Fruit fly (Drosophila melanogaster) whole organism, embryonic: ENCODE data around the gene CG5382.

Experiments
- Bgb ChIP-seq: fragments of 200-800 bp; sonication (Bioruptor generic); IDR thresholded peaks from 2 replicates; pipeline ENCODE4 v1.3.6; 2022; ENCODE audit warnings: missing biosample characterization, missing genetic modification characterization; ENCODE audit not compliant: partially characterized antibody
- CG11560 ChIP-seq: fragments of 200-800 bp; sonication (Bioruptor generic); IDR thresholded peaks from 3 replicates; pipeline ENCODE4 v1.3.6; 2022; ENCODE audit warnings: missing biosample characterization, missing genetic modification characterization
- CG11695 ChIP-seq: fragments of 200-800 bp; sonication (Bioruptor generic); IDR thresholded peaks from 3 replicates; pipeline ENCODE4 v1.3.6; 2022; ENCODE audit warnings: missing biosample characterization, missing genetic modification characterization
- CG11723 ChIP-seq: fragments of 200-800 bp; sonication (Bioruptor generic); optimal IDR thresholded peaks from 2 replicates; lab custom pipeline; 2017; ENCODE audit warnings: missing biosample characterization, mild to moderate bottlenecking, missing genetic modification characterization
- CG12769 ChIP-seq: fragments of 200-800 bp; sonication (Bioruptor generic); optimal IDR thresholded peaks from 2 replicates; lab custom pipeline; 2019; ENCODE audit warnings: missing biosample characterization, mild to moderate bottlenecking, missing genetic modification characterization, moderate library complexity
- CG13624 ChIP-seq: fragments of 200-800 bp; sonication (Bioruptor generic); optimal IDR thresholded peaks from 2 replicates; lab custom pipeline; 2016; ENCODE audit warnings: missing biosample characterization, missing genetic modification characterization
- CG17361 ChIP-seq: fragments of 200-800 bp; sonication (Bioruptor generic); IDR thresholded peaks from 3 replicates; pipeline ENCODE4 v1.3.6; 2022; ENCODE audit warnings: missing biosample characterization, missing genetic modification characterization
- CG1832 ChIP-seq: fragments of 200-800 bp; sonication (Bioruptor generic); optimal IDR thresholded peaks from 2 replicates; lab custom pipeline; 2017; ENCODE audit warnings: missing biosample characterization, mild to moderate bottlenecking, missing genetic modification characterization, inconsistent platforms
- CG2116 ChIP-seq: fragments of 200-800 bp; sonication (Bioruptor generic); optimal IDR thresholded peaks from 3 replicates; lab custom pipeline; 2018; ENCODE audit warnings: missing biosample characterization, mild to moderate bottlenecking, missing genetic modification characterization
- CG2202 ChIP-seq: fragments of 200-800 bp; sonication (Bioruptor generic); optimal IDR thresholded peaks from 2 replicates; lab custom pipeline; 2018; ENCODE audit warnings: missing biosample characterization, mild to moderate bottlenecking, missing genetic modification characterization
- CG3163 ChIP-seq: fragments of 200-800 bp; sonication (Bioruptor generic); optimal IDR thresholded peaks from 3 replicates; lab custom pipeline; 2016; ENCODE audit warnings: missing biosample characterization, missing genetic modification characterization
- CG32767 ChIP-seq: fragments of 200-800 bp; sonication (Bioruptor generic); IDR thresholded peaks from 2 replicates; pipeline ENCODE4 v1.3.6; 2022; ENCODE audit warnings: missing biosample characterization, missing genetic modification characterization
- CG4730 ChIP-seq: fragments of 200-800 bp; sonication (Bioruptor generic); IDR thresholded peaks from 2 replicates; pipeline ENCODE4 v1.3.6; 2022; ENCODE audit warnings: missing biosample characterization, missing genetic modification characterization
- CG6175 ChIP-seq: fragments of 200-800 bp; sonication (Bioruptor generic); IDR thresholded peaks from 3 replicates; pipeline ENCODE4 v1.3.6; 2022; ENCODE audit warnings: missing biosample characterization, missing genetic modification characterization
- CG8478 ChIP-seq: fragments of >200 bp; optimal IDR thresholded peaks from 2 replicates; lab custom pipeline; 2018
- CG9437 ChIP-seq: fragments of 200-800 bp; sonication (Bioruptor generic); optimal IDR thresholded peaks from 2 replicates; lab custom pipeline; 2018; ENCODE audit warnings: missing biosample characterization, mild to moderate bottlenecking, missing genetic modification characterization
- CG9817 ChIP-seq: fragments of 200-800 bp; sonication (Bioruptor generic); optimal IDR thresholded peaks from 2 replicates; lab custom pipeline; 2018; ENCODE audit warnings: missing biosample characterization, mild to moderate bottlenecking, missing genetic modification characterization, moderate library complexity
- CG9876 ChIP-seq: fragments of 200-800 bp; sonication (Bioruptor generic); optimal IDR thresholded peaks from 2 replicates; lab custom pipeline; 2016; ENCODE audit warnings: missing biosample characterization, missing genetic modification characterization
- CG9932 ChIP-seq: fragments of 200-800 bp; sonication (Bioruptor generic); IDR thresholded peaks from 2 replicates; pipeline ENCODE4 v1.3.6; 2022; ENCODE audit warnings: missing biosample characterization, missing genetic modification characterization
- CTCF ChIP-seq: fragments of 200-800 bp; sonication (Bioruptor generic); optimal IDR thresholded peaks from 2 replicates; lab custom pipeline; 2017; ENCODE audit warnings: missing biosample characterization, mild to moderate bottlenecking, missing genetic modification characterization, moderate library complexity
- Chrac-16 ChIP-seq: fragments of 200-800 bp; sonication (Bioruptor generic); optimal IDR thresholded peaks from 3 replicates; lab custom pipeline; 2016; ENCODE audit warnings: missing biosample characterization, missing genetic modification characterization
- D ChIP-seq, 2 experiments: fragments of 200-800 bp in 1 of 2; fragments of >200 bp in 1 of 2; sonication (Bioruptor generic) in 1 of 2; optimal IDR thresholded peaks; 2 replicates in 1 of 2; 3 replicates in 1 of 2; lab custom pipeline; 2017; ENCODE audit warnings: mild to moderate bottlenecking in 1 of 2, missing biosample characterization in 1 of 2, missing genetic modification characterization in 1 of 2, missing genetic modification reagents in 1 of 2
- D19A ChIP-seq: fragments of 200-800 bp; optimal IDR thresholded peaks from 3 replicates; lab custom pipeline; 2019; ENCODE audit warnings: missing biosample characterization, mild to moderate bottlenecking, missing genetic modification characterization, moderate library complexity
- Doc3 ChIP-seq: fragments of 200-800 bp; sonication (Bioruptor generic); IDR thresholded peaks from 3 replicates; pipeline ENCODE4 v1.3.6; 2022; ENCODE audit warnings: missing biosample characterization, missing genetic modification characterization; ENCODE audit not compliant: partially characterized antibody
- HLH54F ChIP-seq: fragments of 200-800 bp; sonication (Bioruptor generic); optimal IDR thresholded peaks from 3 replicates; lab custom pipeline; 2016; ENCODE audit warnings: missing biosample characterization, missing genetic modification characterization
- Hey ChIP-seq: fragments of 200-800 bp; sonication (Bioruptor generic); optimal IDR thresholded peaks from 3 replicates; lab custom pipeline; 2018; ENCODE audit warnings: missing biosample characterization, mild to moderate bottlenecking, missing genetic modification characterization
- Mad ChIP-seq: fragments of 200-800 bp; sonication (Bioruptor generic); optimal IDR thresholded peaks from 2 replicates; lab custom pipeline; 2016; ENCODE audit warnings: missing biosample characterization, missing genetic modification characterization
- NC2α ChIP-seq: fragments of 200-800 bp; sonication (Bioruptor generic); optimal IDR thresholded peaks from 2 replicates; lab custom pipeline; 2016; ENCODE audit warnings: missing biosample characterization, missing genetic modification characterization
- NK7.1 ChIP-seq: fragments of 200-800 bp; sonication (Bioruptor generic); optimal IDR thresholded peaks from 3 replicates; lab custom pipeline; 2016; ENCODE audit warnings: missing biosample characterization, missing genetic modification characterization
- Oli ChIP-seq: fragments of 200-800 bp; sonication (Bioruptor generic); optimal IDR thresholded peaks from 2 replicates; lab custom pipeline; 2018; ENCODE audit warnings: missing biosample characterization, mild to moderate bottlenecking, missing genetic modification characterization, moderate library complexity
- Sin3A ChIP-seq: fragments of >200 bp; optimal IDR thresholded peaks from 2 replicates; lab custom pipeline; 2018
- Usf ChIP-seq: fragments of 200-800 bp; sonication (Bioruptor generic); optimal IDR thresholded peaks from 2 replicates; lab custom pipeline; 2017; ENCODE audit warnings: missing genotype, missing biosample characterization, missing genetic modification characterization
- ap ChIP-seq: fragments of 200-800 bp; sonication (Bioruptor generic); IDR thresholded peaks from 2 replicates; pipeline ENCODE4 v1.3.6; 2022; ENCODE audit warnings: missing biosample characterization, missing genetic modification characterization
- chm ChIP-seq: fragments of 200-800 bp; sonication (Bioruptor generic); IDR thresholded peaks from 2 replicates; pipeline ENCODE4 v1.3.6; 2022; ENCODE audit warnings: missing biosample characterization, missing genetic modification characterization
- dan ChIP-seq: fragments of 200-800 bp; sonication (Bioruptor generic); IDR thresholded peaks from 2 replicates; pipeline ENCODE4 v1.3.6; 2022; ENCODE audit warnings: missing biosample characterization, missing genetic modification characterization
- dmrt99B ChIP-seq: fragments of 200-800 bp; sonication (Bioruptor generic); optimal IDR thresholded peaks from 2 replicates; lab custom pipeline; 2018; ENCODE audit warnings: missing biosample characterization, mild to moderate bottlenecking, missing genetic modification characterization, moderate library complexity
- fd102C ChIP-seq: fragments of 200-800 bp; sonication (Bioruptor generic); optimal IDR thresholded peaks from 2 replicates; lab custom pipeline; 2018; ENCODE audit warnings: missing biosample characterization, mild to moderate bottlenecking, missing genetic modification characterization, moderate library complexity
- grn ChIP-seq: fragments of 200-800 bp; sonication (Bioruptor generic); optimal IDR thresholded peaks from 3 replicates; lab custom pipeline; 2017; ENCODE audit warnings: missing biosample characterization, missing genetic modification characterization
- her ChIP-seq: fragments of 200-800 bp; sonication (Bioruptor generic); optimal IDR thresholded peaks from 2 replicates; lab custom pipeline; 2016; ENCODE audit warnings: missing biosample characterization, missing genetic modification characterization
- insv ChIP-seq, 2 experiments: fragments of 200-800 bp; sonication (Bioruptor generic); optimal IDR thresholded peaks; 3 replicates each; lab custom pipeline; 2016 to 2018; ENCODE audit warnings: missing biosample characterization in 2 of 2, missing genetic modification characterization in 2 of 2
- kah ChIP-seq: fragments of 200-800 bp; sonication (Bioruptor generic); optimal IDR thresholded peaks from 2 replicates; lab custom pipeline; 2018; ENCODE audit warnings: missing biosample characterization, mild to moderate bottlenecking, missing genetic modification characterization
- nau ChIP-seq: fragments of 200-800 bp; sonication (Bioruptor generic); optimal IDR thresholded peaks from 3 replicates; lab custom pipeline; 2017; ENCODE audit warnings: missing biosample characterization, mild to moderate bottlenecking, missing genetic modification characterization, missing genetic modification reagents
- p53 ChIP-seq: fragments of 200-800 bp; sonication (Bioruptor generic); optimal IDR thresholded peaks from 2 replicates; lab custom pipeline; 2016; ENCODE audit warnings: missing biosample characterization, missing genetic modification characterization
- peb ChIP-seq: fragments of 200-800 bp; sonication (Bioruptor generic); IDR thresholded peaks from 2 replicates; pipeline ENCODE4 v1.3.6; 2022; ENCODE audit warnings: missing biosample characterization, missing genetic modification characterization
- phol ChIP-seq: fragments of 200-800 bp; sonication (Bioruptor generic); optimal IDR thresholded peaks from 3 replicates; lab custom pipeline; 2018; ENCODE audit warnings: missing biosample characterization, mild to moderate bottlenecking, missing genetic modification characterization, moderate library complexity
- pum ChIP-seq: fragments of 200-800 bp; sonication (Bioruptor generic); optimal IDR thresholded peaks from 2 replicates; lab custom pipeline; 2016; ENCODE audit warnings: missing biosample characterization, missing genetic modification characterization
- stwl ChIP-seq: fragments of 200-800 bp; sonication (Bioruptor generic); optimal IDR thresholded peaks from 3 replicates; lab custom pipeline; 2018; ENCODE audit warnings: missing biosample characterization, mild to moderate bottlenecking, missing genetic modification characterization, moderate library complexity
- tna ChIP-seq: fragments of 200-800 bp; sonication (Bioruptor generic); IDR thresholded peaks from 2 replicates; pipeline ENCODE4 v1.3.6; 2022; ENCODE audit warnings: missing biosample characterization, missing genetic modification characterization; ENCODE audit not compliant: partially characterized antibody
- vvl ChIP-seq: fragments of 200-800 bp; sonication (Bioruptor generic); IDR thresholded peaks from 2 replicates; pipeline ENCODE4 v1.3.6; 2022; ENCODE audit warnings: missing biosample characterization, missing genetic modification characterization
- zen2 ChIP-seq: fragments of 200-800 bp; sonication (Bioruptor generic); IDR thresholded peaks from 3 replicates; pipeline ENCODE4 v1.3.6; 2022; ENCODE audit warnings: missing biosample characterization, missing genetic modification characterization; ENCODE audit not compliant: partially characterized antibody

Gene CG5382

dm6 chr3R:22410537-22411360 lies 45.0 kb upstream of the CG5382 start, which contains the start of the genes CG13850 and lqfR (continued):
- no peak for TF ChIP-seq D19A
- TF ChIP-seq CG4730 (GFP tag; lab: Robert Waterston, UW) = no peak
- no peak for TF ChIP-seq peb (GFP tag; lab: Robert Waterston, UW)
- TF ChIP-seq Bgb (GFP tag; lab: Robert Waterston, UW) = no peak
- TF ChIP-seq tna = no peak
- peak; percentile 52 for TF ChIP-seq her (GFP tag; lab: Kevin White, UChicago)
- TF ChIP-seq p53 (GFP tag; lab: Kevin White, UChicago) = no peak
- peak; percentile 80 for TF ChIP-seq Sin3A
- TF ChIP-seq CG11560 (tag; lab: Robert Waterston, UW) = no peak; the same call in 2 of the 3 replicates
- TF ChIP-seq ap (GFP tag; lab: Robert Waterston, UW) = no peak
- peak; percentile 59 for TF ChIP-seq CG3163 (GFP tag; lab: Kevin White, UChicago)
- no peak for TF ChIP-seq CG11695 (GFP tag; lab: Robert Waterston, UW)
- no peak for TF ChIP-seq fd102C
- no peak for TF ChIP-seq CG1832 (GFP tag; lab: Kevin White, UChicago)
- peak; percentile 78 for TF ChIP-seq CG9876 (GFP tag; lab: Kevin White, UChicago)
- peak; percentile 81 for TF ChIP-seq CG13624 (GFP tag; lab: Kevin White, UChicago)
- peak; percentile 61 for TF ChIP-seq CG2116
- TF ChIP-seq Chrac-16 (GFP tag; lab: Kevin White, UChicago) = peak; percentile 76
- TF ChIP-seq zen2 (GFP tag; lab: Robert Waterston, UW) = no peak
- peak; percentile 78 for TF ChIP-seq pum (GFP tag; lab: Kevin White, UChicago)
- TF ChIP-seq HLH54F = peak; percentile 90
- TF ChIP-seq insv (GFP tag; optimal IDR thresholded peaks at IDR 0.05; lab: Kevin White, UChicago) = peak in 1 of 2 experiments; percentile 16
- no peak; the same call in 1 of the 2 replicates for TF ChIP-seq vvl (GFP tag; lab: Robert Waterston, UW)
- peak; percentile 58 for TF ChIP-seq CG11723
- no peak for TF ChIP-seq Hey (tag; lab: Kevin White, UChicago)
- no peak for TF ChIP-seq nau
- TF ChIP-seq D (optimal IDR thresholded peaks at IDR 0.05; lab: Kevin White, UChicago) = no peak
- peak; percentile 64 for TF ChIP-seq D (GFP tag; optimal IDR thresholded peaks at IDR 0.05; lab: Kevin White, UChicago)
- peak; percentile 87 for TF ChIP-seq CG9932 (GFP tag; lab: Robert Waterston, UW)
- TF ChIP-seq CG8478 (lab: Kevin White, UChicago) = no peak
- peak; percentile 39 for TF ChIP-seq NK7.1 (GFP tag; lab: Kevin White, UChicago)
- no peak for TF ChIP-seq grn
- TF ChIP-seq chm (GFP tag; lab: Robert Waterston, UW) = no peak
- TF ChIP-seq CG12769 (tag; lab: Kevin White, UChicago) = no peak
- no peak for TF ChIP-seq kah
- peak; percentile 6 for TF ChIP-seq CG2202 (tag; lab: Kevin White, UChicago)
- peak; percentile 91 for TF ChIP-seq CG17361 (GFP tag; lab: Robert Waterston, UW)
- TF ChIP-seq CTCF = no peak
- TF ChIP-seq CG9817 (tag; lab: Kevin White, UChicago) = peak; percentile 79
- peak; percentile 75 for TF ChIP-seq phol (tag; lab: Kevin White, UChicago)
- TF ChIP-seq CG32767 (GFP tag; lab: Robert Waterston, UW) = no peak
- peak; percentile 66 for TF ChIP-seq stwl
- TF ChIP-seq dan (GFP tag; lab: Robert Waterston, UW) = no peak
- no peak for TF ChIP-seq dmrt99B (tag; lab: Kevin White, UChicago)
- TF ChIP-seq Oli = peak; percentile 66
- no peak for TF ChIP-seq CG6175
- peak; percentile 36 for TF ChIP-seq NC2α
- TF ChIP-seq Doc3 (GFP tag; lab: Robert Waterston, UW) = no peak
- peak; percentile 66 for TF ChIP-seq Mad (GFP tag; lab: Kevin White, UChicago)
- peak; percentile 73 for TF ChIP-seq Usf
- TF ChIP-seq CG9437 (GFP tag; lab: Kevin White, UChicago) = peak; percentile 72
